Fruit fly (Drosophila melanogaster) whole organism, embryonic: Measurements from ENCODE around the gene CG42716.

Experiments used
- Atf6 ChIP-seq: fragments of 200-800 bp; sonication (Bioruptor generic); IDR thresholded peaks from 2 replicates; pipeline ENCODE4 v1.3.6; 2022; ENCODE audit warnings: missing biosample characterization, missing genetic modification characterization
- B-H2 ChIP-seq: fragments of 200-800 bp; sonication (Bioruptor generic); optimal IDR thresholded peaks from 2 replicates; lab custom pipeline; 2018; ENCODE audit warnings: missing biosample characterization, mild to moderate bottlenecking, missing genetic modification characterization
- CG10267 ChIP-seq: fragments of 200-800 bp; sonication (Bioruptor generic); optimal IDR thresholded peaks from 2 replicates; lab custom pipeline; 2018; ENCODE audit warnings: missing biosample characterization, mild to moderate bottlenecking, missing genetic modification characterization, moderate library complexity
- CG10321 ChIP-seq: fragments of 200-800 bp; sonication (Bioruptor generic); IDR thresholded peaks from 2 replicates; pipeline ENCODE4 v1.3.6; 2022; ENCODE audit warnings: missing biosample characterization, missing genetic modification characterization
- CG11695 ChIP-seq: fragments of 200-800 bp; sonication (Bioruptor generic); IDR thresholded peaks from 3 replicates; pipeline ENCODE4 v1.3.6; 2022; ENCODE audit warnings: missing biosample characterization, missing genetic modification characterization
- CG11723 ChIP-seq: fragments of 200-800 bp; sonication (Bioruptor generic); optimal IDR thresholded peaks from 2 replicates; lab custom pipeline; 2017; ENCODE audit warnings: missing biosample characterization, mild to moderate bottlenecking, missing genetic modification characterization
- CG1233 ChIP-seq: fragments of 200-800 bp; sonication (Bioruptor generic); optimal IDR thresholded peaks from 4 replicates; lab custom pipeline; 2018; ENCODE audit warnings: missing biosample characterization, mild to moderate bottlenecking, missing genetic modification characterization
- CG12659 ChIP-seq: fragments of 200-800 bp; sonication (Bioruptor generic); optimal IDR thresholded peaks from 3 replicates; lab custom pipeline; 2017; ENCODE audit warnings: mild to moderate bottlenecking, missing biosample characterization, missing genetic modification reagents, missing genetic modification characterization
- CG12769 ChIP-seq: fragments of 200-800 bp; sonication (Bioruptor generic); optimal IDR thresholded peaks from 2 replicates; lab custom pipeline; 2019; ENCODE audit warnings: missing biosample characterization, mild to moderate bottlenecking, missing genetic modification characterization, moderate library complexity
- CG13123 ChIP-seq: fragments of 200-800 bp; sonication (Bioruptor generic); optimal IDR thresholded peaks from 2 replicates; lab custom pipeline; 2016; ENCODE audit warnings: missing biosample characterization, missing genetic modification characterization
- CG13296 ChIP-seq: fragments of 200-800 bp; sonication (Bioruptor generic); optimal IDR thresholded peaks from 3 replicates; lab custom pipeline; 2018; ENCODE audit warnings: missing biosample characterization, mild to moderate bottlenecking, missing genetic modification characterization
- CG13894 ChIP-seq: fragments of 200-800 bp; sonication (Bioruptor generic); optimal IDR thresholded peaks from 3 replicates; lab custom pipeline; 2018; ENCODE audit warnings: missing biosample characterization, mild to moderate bottlenecking, missing genetic modification characterization, moderate library complexity
- CG15269 ChIP-seq: fragments of 200-800 bp; sonication (Bioruptor generic); optimal IDR thresholded peaks from 2 replicates; lab custom pipeline; 2018; ENCODE audit warnings: missing biosample characterization, mild to moderate bottlenecking, missing genetic modification characterization, moderate library complexity
- CG1602 ChIP-seq: fragments of 200-800 bp; sonication (Bioruptor generic); optimal IDR thresholded peaks from 3 replicates; lab custom pipeline; 2016; ENCODE audit warnings: missing biosample characterization, missing genetic modification characterization
- CG16813 ChIP-seq: fragments of 200-800 bp; sonication (Bioruptor generic); IDR thresholded peaks from 3 replicates; pipeline ENCODE4 v1.3.6; 2022; ENCODE audit warnings: missing biosample characterization, missing genetic modification characterization; ENCODE audit not compliant: partially characterized antibody
- CG17612 ChIP-seq: fragments of 200-800 bp; sonication (Bioruptor generic); IDR thresholded peaks from 2 replicates; pipeline ENCODE4 v1.3.6; 2022; ENCODE audit warnings: missing biosample characterization, missing genetic modification characterization
- CG17912 ChIP-seq: fragments of 200-800 bp; sonication (Bioruptor generic); optimal IDR thresholded peaks from 2 replicates; lab custom pipeline; 2018; ENCODE audit warnings: missing biosample characterization, mild to moderate bottlenecking, missing genetic modification characterization
- CG4360 ChIP-seq: fragments of 200-800 bp; sonication (Bioruptor generic); IDR thresholded peaks from 2 replicates; pipeline ENCODE4 v1.3.6; 2022; ENCODE audit warnings: missing biosample characterization, missing genetic modification characterization
- CG6272 ChIP-seq: fragments of 200-800 bp; sonication (Bioruptor generic); IDR thresholded peaks from 2 replicates; pipeline ENCODE4 v1.3.6; 2022; ENCODE audit warnings: missing biosample characterization, missing genetic modification characterization
- CG7556 ChIP-seq: fragments of 200-800 bp; sonication (Bioruptor generic); optimal IDR thresholded peaks from 2 replicates; lab custom pipeline; 2017; ENCODE audit warnings: missing biosample characterization, mild to moderate bottlenecking, missing genetic modification characterization
- CG7839 ChIP-seq: fragments of 200-800 bp; sonication (Bioruptor generic); optimal IDR thresholded peaks from 3 replicates; lab custom pipeline; 2018; ENCODE audit warnings: missing biosample characterization, mild to moderate bottlenecking, missing genetic modification characterization, moderate library complexity
- Doc2 ChIP-seq: fragments of 200-800 bp; sonication (Bioruptor generic); IDR thresholded peaks from 2 replicates; pipeline ENCODE4 v1.3.6; 2022; ENCODE audit warnings: missing biosample characterization, missing genetic modification characterization
- HHEX ChIP-seq: fragments of 200-800 bp; sonication (Bioruptor generic); optimal IDR thresholded peaks from 3 replicates; lab custom pipeline; 2017; ENCODE audit warnings: missing biosample characterization, mild to moderate bottlenecking, missing genetic modification characterization, missing genetic modification reagents
- HLHmδ ChIP-seq: fragments of 200-800 bp; sonication (Bioruptor generic); optimal IDR thresholded peaks from 2 replicates; lab custom pipeline; 2018; ENCODE audit warnings: missing biosample characterization, mild to moderate bottlenecking, missing genetic modification characterization, moderate library complexity
- Hmr ChIP-seq: fragments of 200-800 bp; sonication (Bioruptor generic); optimal IDR thresholded peaks from 3 replicates; lab custom pipeline; 2017; ENCODE audit warnings: mild to moderate bottlenecking, missing biosample characterization, missing genetic modification reagents, missing genetic modification characterization
- Jarid2 ChIP-seq: fragments of 200-800 bp; sonication (Bioruptor generic); optimal IDR thresholded peaks from 3 replicates; lab custom pipeline; 2017; ENCODE audit warnings: mild to moderate bottlenecking, missing biosample characterization, missing genetic modification reagents, missing genetic modification characterization
- MESR4 ChIP-seq: fragments of 200-800 bp; sonication (Bioruptor generic); optimal IDR thresholded peaks from 2 replicates; lab custom pipeline; 2018; ENCODE audit warnings: missing biosample characterization, mild to moderate bottlenecking, missing genetic modification characterization, moderate library complexity
- Neu2 ChIP-seq: fragments of 200-800 bp; sonication (Bioruptor generic); optimal IDR thresholded peaks from 3 replicates; lab custom pipeline; 2016; ENCODE audit warnings: missing biosample characterization, missing genetic modification characterization, borderline replicate concordance
- Oaz ChIP-seq: fragments of 200-800 bp; sonication (Bioruptor generic); IDR thresholded peaks from 2 replicates; pipeline ENCODE4 v1.3.6; 2022; ENCODE audit warnings: missing biosample characterization, missing genetic modification characterization
- PHDP ChIP-seq: fragments of 200-800 bp; sonication (Bioruptor generic); optimal IDR thresholded peaks from 3 replicates; lab custom pipeline; 2018; ENCODE audit warnings: missing biosample characterization, mild to moderate bottlenecking, missing genetic modification characterization, moderate library complexity
- Sox100B ChIP-seq: fragments of 200-800 bp; sonication (Bioruptor generic); optimal IDR thresholded peaks from 3 replicates; lab custom pipeline; 2018; ENCODE audit warnings: missing biosample characterization, mild to moderate bottlenecking, missing genetic modification characterization
- Stat92E ChIP-seq, 3 experiments: fragments of >200 bp in 2 of 3; fragments of 200-800 bp in 1 of 3; sonication (Bioruptor generic) in 1 of 3; optimal IDR thresholded peaks; 2 replicates each; lab custom pipeline; 2017 to 2019; ENCODE audit warnings: missing biosample characterization in 3 of 3, missing genetic modification characterization in 3 of 3, mild to moderate bottlenecking in 1 of 3, moderate library complexity in 1 of 3
- Usf ChIP-seq: fragments of 200-800 bp; sonication (Bioruptor generic); optimal IDR thresholded peaks from 2 replicates; lab custom pipeline; 2017; ENCODE audit warnings: missing genotype, missing biosample characterization, missing genetic modification characterization
- bab2 ChIP-seq: fragments of 200-800 bp; sonication (Bioruptor generic); optimal IDR thresholded peaks from 2 replicates; lab custom pipeline; 2016; ENCODE audit warnings: missing biosample characterization, missing genetic modification characterization
- cas ChIP-seq: fragments of 200-800 bp; sonication (Bioruptor generic); IDR thresholded peaks from 2 replicates; pipeline ENCODE4 v1.3.6; 2022; ENCODE audit warnings: missing biosample characterization, missing genetic modification characterization
- dmrt11E ChIP-seq: fragments of 200-800 bp; sonication (Bioruptor generic); optimal IDR thresholded peaks from 3 replicates; lab custom pipeline; 2018; ENCODE audit warnings: missing biosample characterization, mild to moderate bottlenecking, missing genetic modification characterization, moderate library complexity
- en ChIP-seq: fragments of 200-800 bp; sonication (Bioruptor generic); optimal IDR thresholded peaks from 2 replicates; lab custom pipeline; 2016; ENCODE audit warnings: missing biosample characterization, missing genetic modification characterization
- kni ChIP-seq: fragments of 200-800 bp; sonication (Bioruptor generic); optimal IDR thresholded peaks from 3 replicates; lab custom pipeline; 2017; ENCODE audit warnings: mild to moderate bottlenecking, missing biosample characterization, missing genetic modification reagents, missing genetic modification characterization
- lola ChIP-seq, 3 experiments: fragments of >200 bp in 2 of 3; fragments of 200-800 bp in 1 of 3; sonication (Bioruptor generic) in 1 of 3; optimal IDR thresholded peaks; 2 replicates each; lab custom pipeline; 2017 to 2019; ENCODE audit warnings: missing biosample characterization in 3 of 3, missing genetic modification characterization in 3 of 3, mild to moderate bottlenecking in 1 of 3, moderate library complexity in 1 of 3
- pan ChIP-seq, 4 experiments: fragments of >200 bp in 3 of 4; fragments of 200-800 bp in 1 of 4; sonication (Bioruptor generic) in 1 of 4; optimal IDR thresholded peaks in 3 of 4; IDR thresholded peaks in 1 of 4; 2 replicates each; pipeline versions ENCODE4 v1.3.6 to Lab custom; 2017 to 2022; ENCODE audit warnings: missing biosample characterization in 2 of 4, missing genetic modification characterization in 2 of 4, mixed read lengths in 1 of 4
- repo ChIP-seq: fragments of 200-800 bp; sonication (Bioruptor generic); optimal IDR thresholded peaks from 2 replicates; lab custom pipeline; 2016; ENCODE audit warnings: missing biosample characterization, missing genetic modification characterization
- slbo ChIP-seq: fragments of 200-800 bp; sonication (Bioruptor generic); IDR thresholded peaks from 2 replicates; pipeline ENCODE4 v1.3.6; 2022; ENCODE audit warnings: missing biosample characterization, missing genetic modification characterization
- sr ChIP-seq: fragments of 200-800 bp; sonication (Bioruptor generic); IDR thresholded peaks from 3 replicates; pipeline ENCODE4 v1.3.6; 2022; ENCODE audit warnings: missing biosample characterization, missing genetic modification characterization
- tx ChIP-seq: fragments of 200-800 bp; sonication (Bioruptor generic); optimal IDR thresholded peaks from 2 replicates; lab custom pipeline; 2016; ENCODE audit warnings: missing biosample characterization, missing genetic modification characterization
- wdn ChIP-seq: fragments of 200-800 bp; sonication (Bioruptor generic); IDR thresholded peaks from 2 replicates; pipeline ENCODE4 v1.3.6; 2022; ENCODE audit warnings: missing biosample characterization, missing genetic modification characterization
- zen ChIP-seq: fragments of 200-800 bp; sonication (Bioruptor generic); optimal IDR thresholded peaks from 3 replicates; lab custom pipeline; 2018; ENCODE audit warnings: missing biosample characterization, mild to moderate bottlenecking, missing genetic modification characterization, moderate library complexity

CG42716 gene

DNA sequence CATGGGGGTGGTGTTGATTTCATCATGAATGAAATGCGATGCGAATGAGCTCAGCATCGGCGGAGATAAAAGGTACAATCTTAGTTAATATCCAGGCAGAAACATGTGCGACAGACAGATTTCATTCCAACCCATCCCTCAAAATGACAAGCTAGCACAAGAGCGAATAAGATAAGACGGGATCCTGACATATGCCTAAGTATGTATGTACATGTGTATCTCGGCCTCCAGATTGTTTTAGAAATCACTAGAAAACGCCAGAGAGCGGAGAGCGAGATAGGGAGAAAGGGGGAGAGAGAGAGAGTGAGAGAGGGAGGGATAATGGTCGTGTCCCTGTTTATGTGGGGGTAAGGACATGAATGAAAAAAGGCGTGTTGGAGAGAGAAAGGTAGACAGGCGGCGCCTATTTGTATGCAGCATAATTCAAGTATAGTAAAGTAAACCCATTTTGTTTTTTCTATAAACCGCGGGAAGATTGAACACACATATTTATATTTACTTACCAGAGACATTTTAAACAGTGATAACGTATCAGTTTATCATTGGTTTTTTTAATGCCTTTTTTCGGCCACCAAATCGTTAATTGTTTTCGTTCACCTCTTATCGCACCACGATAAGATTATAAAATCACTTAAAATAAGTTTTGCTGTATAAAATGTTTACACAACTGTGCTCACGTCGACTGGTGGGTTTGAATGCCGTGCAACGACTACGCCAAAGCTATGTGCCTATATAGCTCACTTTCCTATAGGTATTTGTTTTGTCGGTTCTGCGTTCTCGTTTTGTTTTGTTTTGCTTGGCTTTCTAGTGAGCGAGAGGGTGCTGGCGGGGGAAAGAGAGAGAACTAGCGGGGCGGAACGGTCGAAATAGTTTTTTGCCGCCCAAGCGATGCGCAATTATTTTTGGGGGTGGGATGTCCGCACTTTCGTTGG, 16.6 kb downstream of the CG42716 start (continued):
- TF ChIP-seq CG11723 (GFP tag; lab: Kevin White, UChicago) = no peak
- TF ChIP-seq CG12659 = peak; percentile 40
- TF ChIP-seq CG7839 = peak; percentile 18
- no peak for TF ChIP-seq wdn (GFP tag; lab: Robert Waterston, UW)
- TF ChIP-seq CG6272 (GFP tag; lab: Robert Waterston, UW) = no peak
- TF ChIP-seq Jarid2 = peak; percentile 62
- peak; percentile 68 for TF ChIP-seq CG12769 (tag; lab: Kevin White, UChicago)
- TF ChIP-seq CG15269 = peak; percentile 9
- TF ChIP-seq pan (optimal IDR thresholded peaks at IDR 0.05; lab: Kevin White, UChicago) = no peak
- peak in 1 of 2 experiments; percentile 37 for TF ChIP-seq pan (GFP tag; optimal IDR thresholded peaks at IDR 0.05 in 1 of 2, IDR thresholded peaks at IDR 0.05 in 1 of 2)
- TF ChIP-seq CG1233 (GFP tag; lab: Kevin White, UChicago) = peak; percentile 39
- TF ChIP-seq Atf6 (GFP tag; lab: Robert Waterston, UW) = peak; percentile 70
- TF ChIP-seq dmrt11E (tag; lab: Kevin White, UChicago) = peak; percentile 13
- no peak for TF ChIP-seq CG13123 (GFP tag; lab: Kevin White, UChicago)
- TF ChIP-seq Sox100B (GFP tag; lab: Kevin White, UChicago) = peak; percentile 46
- TF ChIP-seq zen (tag; lab: Kevin White, UChicago) = peak; percentile 29
- TF ChIP-seq Neu2 (GFP tag; lab: Kevin White, UChicago) = no peak
- peak; percentile 63 for TF ChIP-seq B-H2 (GFP tag; lab: Kevin White, UChicago)
- TF ChIP-seq CG17612 (GFP tag; lab: Robert Waterston, UW) = 0 out of 2 replicates have a peak, but pooled peaks have one; percentile 10
- no peak for TF ChIP-seq Usf
- TF ChIP-seq kni = peak; percentile 73
- TF ChIP-seq cas (GFP tag; lab: Robert Waterston, UW) = 0 out of 2 replicates have a peak, but pooled peaks have one; percentile 19
- peak; percentile 35; the same call in 1 of the 3 replicates for TF ChIP-seq CG11695 (GFP tag; lab: Robert Waterston, UW)
- peak in 1 of 3 experiments; percentile 12 for TF ChIP-seq lola (GFP tag; optimal IDR thresholded peaks at IDR 0.05; lab: Kevin White, UChicago)
- no peak for TF ChIP-seq repo (GFP tag; lab: Kevin White, UChicago)
- TF ChIP-seq CG13296 (GFP tag; lab: Kevin White, UChicago) = peak; percentile 71
- TF ChIP-seq CG17912 = peak; percentile 52
- no peak for TF ChIP-seq Doc2 (GFP tag; lab: Robert Waterston, UW)
- peak; percentile 32 for TF ChIP-seq PHDP (tag; lab: Kevin White, UChicago)
- no peak for TF ChIP-seq Oaz
- no peak for TF ChIP-seq Stat92E (GFP tag; optimal IDR thresholded peaks at IDR 0.05; lab: Kevin White, UChicago)
- 0 out of 2 replicates have a peak, but pooled peaks have one; percentile 24 for TF ChIP-seq CG10321 (GFP tag; lab: Robert Waterston, UW)
- TF ChIP-seq en = peak; percentile 5
- TF ChIP-seq Hmr (GFP tag; lab: Kevin White, UChicago) = peak; percentile 54
- no peak for TF ChIP-seq CG10267 (tag; lab: Kevin White, UChicago)
- peak; percentile 90 for TF ChIP-seq CG13894 (tag; lab: Kevin White, UChicago)
- no peak for TF ChIP-seq bab2
- peak; percentile 49 for TF ChIP-seq HHEX
- TF ChIP-seq tx (GFP tag; lab: Kevin White, UChicago) = no peak
- 0 out of 3 replicates have a peak, but pooled peaks have one; percentile 11 for TF ChIP-seq sr (GFP tag; lab: Robert Waterston, UW)
- 0 out of 2 replicates have a peak, but pooled peaks have one; percentile 13 for TF ChIP-seq CG4360 (GFP tag; lab: Robert Waterston, UW)
- TF ChIP-seq CG7556 = peak; percentile 56
- TF ChIP-seq CG1602 (GFP tag; lab: Kevin White, UChicago) = no peak
- TF ChIP-seq MESR4 (GFP tag; lab: Kevin White, UChicago) = peak; percentile 39
- TF ChIP-seq HLHmδ (GFP tag; lab: Kevin White, UChicago) = peak; percentile 9
- peak; percentile 35; the same call in 1 of the 2 replicates for TF ChIP-seq slbo
- no peak for TF ChIP-seq CG16813 (GFP tag; lab: Robert Waterston, UW)
